Worm (Caenorhabditis elegans): Measurements from ENCODE around the gene srt-50.

srt-50 gene

DNA sequence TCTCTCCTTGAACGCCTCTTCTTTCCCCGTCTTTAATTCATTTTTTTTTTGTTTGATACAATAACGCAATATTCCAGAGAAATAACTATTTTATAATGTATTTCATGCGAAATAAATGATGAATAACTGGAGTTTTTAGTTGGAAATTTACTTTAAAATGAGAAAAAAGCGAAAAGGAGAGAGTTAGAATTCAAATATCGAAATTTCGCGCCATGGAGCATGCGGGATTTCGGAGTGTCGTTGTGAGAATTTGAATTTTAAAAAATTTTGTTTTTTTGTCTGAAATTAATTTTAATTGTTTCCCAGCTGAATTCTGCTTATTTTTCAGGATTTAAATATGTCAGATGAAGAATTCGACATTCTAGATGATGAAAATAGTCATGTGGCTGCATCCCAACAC, 49.1 kb upstream of the srt-50 start, which contains the start of gene fcd-2 (continued):
- TF ChIP-seq ceh-58 (GFP tag; IDR thresholded peaks at IDR 0.05) = no peak
- TF ChIP-seq madf-3 (GFP tag; IDR thresholded peaks at IDR 0.05) = 0 out of 2 replicates have a peak, but pooled peaks have one; percentile 4
- TF ChIP-seq lin-35 (GFP tag; optimal IDR thresholded peaks at IDR 0.05) = peak in 2 of 3 experiments; percentile 18 to 74
- no peak for TF ChIP-seq B0019.2 (GFP tag; conservative IDR thresholded peaks at IDR 0.05)
- TF ChIP-seq attf-5 (GFP tag; optimal IDR thresholded peaks at IDR 0.05) = peak; percentile 63
- peak; percentile 23 for TF ChIP-seq lsl-1 (GFP tag; optimal IDR thresholded peaks at IDR 0.05)
- no peak for TF ChIP-seq athp-1 (tag; optimal IDR thresholded peaks at IDR 0.05)
- TF ChIP-seq cebp-1 (GFP tag; IDR thresholded peaks at IDR 0.05) = no peak
- TF ChIP-seq cebp-1 (tag; optimal IDR thresholded peaks at IDR 0.05) = peak; percentile 41
- TF ChIP-seq Y67H2A.10 (GFP tag; conservative IDR thresholded peaks at IDR 0.05) = no peak
- peak; percentile 77 for TF ChIP-seq F23B12.7 (tag; optimal IDR thresholded peaks at IDR 0.05; ENCODE audit: insufficient read depth)
- TF ChIP-seq madf-6 (GFP tag; IDR thresholded peaks at IDR 0.05) = peak; percentile 61
- peak; percentile 85 for TF ChIP-seq dpl-1 (GFP tag; optimal IDR thresholded peaks at IDR 0.05)

- TF ChIP-seq attf-6 (GFP tag; IDR thresholded peaks at IDR 0.05) (no peak), B0261.1 (tag; optimal IDR thresholded peaks at IDR 0.05) (no peak), repo-1 (tag; optimal IDR thresholded peaks at IDR 0.05) (no peak), nfyb-1 (GFP tag; IDR thresholded peaks at IDR 0.05) (peak; percentile 91), nfya-2 (GFP tag; IDR thresholded peaks at IDR 0.05) (0 out of 2 replicates have a peak, but pooled peaks have one; percentile 52)
Measured at ce11 chrIV:15027334-15027733, 47.2 kb upstream of the srt-50 start.

DNA sequence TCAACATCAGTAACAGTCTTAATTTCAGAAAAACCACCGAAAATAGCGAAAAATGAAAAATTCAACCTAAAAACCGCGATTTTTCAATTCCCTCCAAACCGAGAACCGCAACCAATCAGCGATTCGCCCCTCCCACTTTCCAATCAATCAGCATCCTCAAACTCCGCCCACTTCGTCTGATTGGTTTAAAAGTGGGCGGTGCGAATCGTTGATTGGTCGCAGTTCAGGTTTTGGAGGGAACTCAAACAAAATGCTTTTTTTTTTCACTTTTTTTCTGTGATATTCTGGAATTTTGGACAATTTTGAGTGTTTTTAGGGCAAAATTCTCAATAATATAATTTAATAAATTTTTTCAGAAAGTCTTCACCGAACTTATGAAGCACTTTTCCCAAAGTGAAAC, 46.6 kb upstream of the srt-50 start:
- TF ChIP-seq nfyb-1 (GFP tag; IDR thresholded peaks at IDR 0.05) (peak; percentile 73), dox-1 (GFP tag; IDR thresholded peaks at IDR 0.05) (no peak), nfya-2 (GFP tag; IDR thresholded peaks at IDR 0.05) (no peak), hrde-1 (tag; optimal IDR thresholded peaks at IDR 0.05; ENCODE audit: borderline replicate concordance) (no peak), somi-1 (GFP tag; optimal IDR thresholded peaks at IDR 0.05) (no peak), attf-5 (GFP tag; optimal IDR thresholded peaks at IDR 0.05) (no peak)

- TF ChIP-seq mcd-1 (GFP tag; IDR thresholded peaks at IDR 0.05) (no peak), snpc-3.4 (tag; optimal IDR thresholded peaks at IDR 0.05) (no peak), zfh-2 (GFP tag; conservative IDR thresholded peaks at IDR 0.05) (peak; percentile 59), attf-3 (GFP tag; conservative IDR thresholded peaks at IDR 0.05) (no peak), B0019.2 (GFP tag; conservative IDR thresholded peaks at IDR 0.05) (no peak), nhr-80 (tag; optimal IDR thresholded peaks at IDR 0.05) (no peak), nfya-1 (tag; optimal IDR thresholded peaks at IDR 0.05; ENCODE audit: borderline replicate concordance, insufficient read depth) (no peak), egrh-3 (GFP tag; IDR thresholded peaks at IDR 0.05) (0 out of 2 replicates have a peak, but pooled peaks have one; percentile 35), K12H6.12 (tag; optimal IDR thresholded peaks at IDR 0.05) (no peak), attf-6 (GFP tag; IDR thresholded peaks at IDR 0.05) (peak; percentile 40; the same call in 1 of the 2 replicates), B0261.1 (tag; optimal IDR thresholded peaks at IDR 0.05) (no peak), unc-62 (GFP tag; optimal IDR thresholded peaks at IDR 0.05) (no peak), F23B12.7 (tag; optimal IDR thresholded peaks at IDR 0.05; ENCODE audit: insufficient read depth) (no peak), ceh-40 (GFP tag; IDR thresholded peaks at IDR 0.05) (no peak)
Measured at ce11 chrIV:15028386-15028785, 46.1 kb upstream of the srt-50 start.

ce11 chrIV:15028891-15029290, 45.6 kb upstream of the srt-50 start, which contains the start of gene Y41E3.8:
Y41E3.8 (minus strand) TSS chrIV:15028978.
- peak; percentile 70; the same call in 1 of the 2 replicates for TF ChIP-seq attf-6 (GFP tag; IDR thresholded peaks at IDR 0.05)
- no peak for TF ChIP-seq mel-28 (tag; optimal IDR thresholded peaks at IDR 0.05; ENCODE audit: borderline replicate concordance)
- TF ChIP-seq Y95B8A.8 (GFP tag; IDR thresholded peaks at IDR 0.05) = no peak
- no peak for TF ChIP-seq nhr-27 (tag; optimal IDR thresholded peaks at IDR 0.05)
- no peak for TF ChIP-seq sptf-2 (GFP tag; optimal IDR thresholded peaks at IDR 0.05)
- no peak for TF ChIP-seq mes-4 (tag; optimal IDR thresholded peaks at IDR 0.05)
- peak; percentile 12 for TF ChIP-seq dpl-1 (GFP tag; optimal IDR thresholded peaks at IDR 0.05)
- no peak for TF ChIP-seq cebp-1 (GFP tag; IDR thresholded peaks at IDR 0.05)
- TF ChIP-seq cebp-1 (tag; optimal IDR thresholded peaks at IDR 0.05) = peak; percentile 31
- no peak for TF ChIP-seq nhr-80 (tag; optimal IDR thresholded peaks at IDR 0.05)
- no peak for TF ChIP-seq F55B11.4 (tag; optimal IDR thresholded peaks at IDR 0.05; ENCODE audit: borderline replicate concordance, insufficient read depth)
- no peak for TF ChIP-seq chd-7 (tag; optimal IDR thresholded peaks at IDR 0.05)
- no peak for TF ChIP-seq die-1 (tag; optimal IDR thresholded peaks at IDR 0.05)
- TF ChIP-seq F52B5.7 (tag; optimal IDR thresholded peaks at IDR 0.05) = no peak
- TF ChIP-seq nhr-90 (tag; optimal IDR thresholded peaks at IDR 0.05) = no peak

Data from whole organism, young adult.